Worm (Caenorhabditis elegans): ENCODE results near the gene kynu-1.

kynu-1 gene

ce11 chrX:6091967-6092366, 17.2 kb downstream of the kynu-1 start, which contains the start of gene hsp-3 (continued):
- TF ChIP-seq tra-1 (GFP tag; IDR thresholded peaks at IDR 0.05) (peak; percentile 98), F10B5.3 (tag; optimal IDR thresholded peaks at IDR 0.05) (peak; percentile 86), lin-1 (GFP tag; IDR thresholded peaks at IDR 0.05) (peak; percentile 98), madf-9 (GFP tag; conservative IDR thresholded peaks at IDR 0.05) (peak; percentile 94), mdl-1 (tag; optimal IDR thresholded peaks at IDR 0.05) (peak in 1 of 2 experiments; percentile 87), dpl-1 (GFP tag; optimal IDR thresholded peaks at IDR 0.05) (peak; percentile 79), ces-1 (GFP tag; optimal IDR thresholded peaks at IDR 0.05) (no peak), nhr-6 (tag; optimal IDR thresholded peaks at IDR 0.05) (peak; percentile 96), cey-2 (tag; optimal IDR thresholded peaks at IDR 0.05; ENCODE audit: borderline replicate concordance, insufficient read depth) (no peak), dmd-6 (GFP tag; IDR thresholded peaks at IDR 0.05) (peak; percentile 99), D1046.2 (GFP tag; IDR thresholded peaks at IDR 0.05) (peak; percentile 95), saeg-2 (GFP tag; IDR thresholded peaks at IDR 0.05) (peak; percentile 96), F37D6.2 (tag; optimal IDR thresholded peaks at IDR 0.05) (peak; percentile 92), hlh-30 (tag; optimal IDR thresholded peaks at IDR 0.05; ENCODE audit: insufficient read depth) (peak; percentile 95), Y75B8A.6 (GFP tag; IDR thresholded peaks at IDR 0.05) (peak; percentile 56; the same call in 1 of the 2 replicates), ZK546.5 (tag; optimal IDR thresholded peaks at IDR 0.05) (no peak), mxl-2 (GFP tag; conservative IDR thresholded peaks at IDR 0.05) (peak; percentile 67), php-3 (GFP tag; IDR thresholded peaks at IDR 0.05) (peak; percentile 95), F26F4.8 (GFP tag; conservative IDR thresholded peaks at IDR 0.05) (no peak), lin-15B (tag; optimal IDR thresholded peaks at IDR 0.05) (peak; percentile 54), pha-4 (GFP tag; IDR thresholded peaks at IDR 0.05) (peak; percentile 96), pha-4 (tag; optimal IDR thresholded peaks at IDR 0.05) (no peak), skn-1 (tag; optimal IDR thresholded peaks at IDR 0.05) (no peak), dve-1 (tag; optimal IDR thresholded peaks at IDR 0.05; ENCODE audit: insufficient read depth) (peak; percentile 99), ceh-32 (tag; optimal IDR thresholded peaks at IDR 0.05; ENCODE audit: poor library complexity) (peak; percentile 41), daf-12 (tag; optimal IDR thresholded peaks at IDR 0.05) (no peak), duxl-1 (tag; optimal IDR thresholded peaks at IDR 0.05; ENCODE audit: poor library complexity) (peak; percentile 86), sdz-12 (GFP tag; optimal IDR thresholded peaks at IDR 0.05) (peak; percentile 66), Y105C5A.15 (GFP tag; IDR thresholded peaks at IDR 0.05) (no peak), nhr-102 (tag; optimal IDR thresholded peaks at IDR 0.05) (peak; percentile 95), ceh-82 (tag; optimal IDR thresholded peaks at IDR 0.05) (no peak), nhr-41 (GFP tag; IDR thresholded peaks at IDR 0.05) (peak; percentile 97), lin-29 (GFP tag; IDR thresholded peaks at IDR 0.05) (peak; percentile 83), daf-8 (GFP tag; IDR thresholded peaks at IDR 0.05) (peak; percentile 79), daf-19 (GFP tag; conservative IDR thresholded peaks at IDR 0.05) (no peak), Y48G9A.11 (GFP tag; IDR thresholded peaks at IDR 0.05) (peak; percentile 47; the same call in 1 of the 2 replicates), zip-2 (tag; optimal IDR thresholded peaks at IDR 0.05) (no peak), lim-7 (GFP tag; IDR thresholded peaks at IDR 0.05) (0 out of 2 replicates have a peak, but pooled peaks have one; percentile 50), ceh-44 (GFP tag; IDR thresholded peaks at IDR 0.05) (no peak), zag-1 (tag; optimal IDR thresholded peaks at IDR 0.05) (peak; percentile 27), egl-27 (tag; optimal IDR thresholded peaks at IDR 0.05) (no peak), attf-4 (tag; optimal IDR thresholded peaks at IDR 0.05) (no peak), tag-97 (GFP tag; IDR thresholded peaks at IDR 0.05) (no peak), zfp-3 (GFP tag; conservative IDR thresholded peaks at IDR 0.05) (peak; percentile 94), ceh-62 (tag; optimal IDR thresholded peaks at IDR 0.05) (no peak), nhr-48 (tag; optimal IDR thresholded peaks at IDR 0.05) (peak; percentile 91), fkh-10 (GFP tag; optimal IDR thresholded peaks at IDR 0.05) (peak; percentile 91), zfp-2 (tag; optimal IDR thresholded peaks at IDR 0.05) (peak; percentile 74), arid-1 (GFP tag; conservative IDR thresholded peaks at IDR 0.05) (peak; percentile 97), nhr-42 (GFP tag; IDR thresholded peaks at IDR 0.05) (peak; percentile 96), nhr-28 (tag; optimal IDR thresholded peaks at IDR 0.05) (peak; percentile 92)

Data from whole organism, L4 larva.